Fruit fly (Drosophila melanogaster) whole organism, embryonic: Measurements from ENCODE around the gene b6.

Source experiments
- Antp ChIP-seq: fragments of 200-800 bp; sonication (Bioruptor generic); optimal IDR thresholded peaks from 3 replicates; lab custom pipeline; 2016; ENCODE audit warnings: missing biosample characterization, missing genetic modification characterization
- B-H2 ChIP-seq: fragments of 200-800 bp; sonication (Bioruptor generic); optimal IDR thresholded peaks from 2 replicates; lab custom pipeline; 2018; ENCODE audit warnings: missing biosample characterization, mild to moderate bottlenecking, missing genetic modification characterization
- Blimp-1 ChIP-seq: fragments of 200-800 bp; sonication (Bioruptor generic); optimal IDR thresholded peaks from 3 replicates; lab custom pipeline; 2018; ENCODE audit warnings: missing biosample characterization, missing genetic modification characterization, mild to moderate bottlenecking, moderate library complexity, missing genetic modification reagents
- CG10274 ChIP-seq: fragments of 200-800 bp; sonication (Bioruptor generic); optimal IDR thresholded peaks from 3 replicates; lab custom pipeline; 2017; ENCODE audit warnings: missing biosample characterization, mild to moderate bottlenecking, missing genetic modification characterization
- CG12236 ChIP-seq: fragments of 200-800 bp; sonication (Bioruptor generic); optimal IDR thresholded peaks from 2 replicates; lab custom pipeline; 2016; ENCODE audit warnings: missing biosample characterization, missing genetic modification characterization
- CG12391 ChIP-seq: fragments of 200-800 bp; sonication (Bioruptor generic); optimal IDR thresholded peaks from 3 replicates; lab custom pipeline; 2018; ENCODE audit warnings: missing biosample characterization, mild to moderate bottlenecking, missing genetic modification characterization, moderate library complexity
- CG13624 ChIP-seq: fragments of 200-800 bp; sonication (Bioruptor generic); optimal IDR thresholded peaks from 2 replicates; lab custom pipeline; 2016; ENCODE audit warnings: missing biosample characterization, missing genetic modification characterization
- CG13894 ChIP-seq: fragments of 200-800 bp; sonication (Bioruptor generic); optimal IDR thresholded peaks from 3 replicates; lab custom pipeline; 2018; ENCODE audit warnings: missing biosample characterization, mild to moderate bottlenecking, missing genetic modification characterization, moderate library complexity
- CG14965 ChIP-seq: fragments of 200-800 bp; sonication (Bioruptor generic); optimal IDR thresholded peaks from 2 replicates; lab custom pipeline; 2016; ENCODE audit warnings: missing biosample characterization, missing genetic modification characterization, borderline replicate concordance
- CG1792 ChIP-seq: fragments of 200-800 bp; sonication (Bioruptor generic); optimal IDR thresholded peaks from 2 replicates; lab custom pipeline; 2016; ENCODE audit warnings: missing biosample characterization, missing genetic modification characterization
- CG18011 ChIP-seq: fragments of 200-800 bp; sonication (Bioruptor generic); optimal IDR thresholded peaks from 2 replicates; lab custom pipeline; 2017; ENCODE audit warnings: missing biosample characterization, missing genetic modification characterization, mild to moderate bottlenecking, moderate library complexity, missing genotype
- CG32532 ChIP-seq: fragments of 200-800 bp; sonication (Bioruptor generic); IDR thresholded peaks from 2 replicates; pipeline ENCODE4 v1.3.6; 2022; ENCODE audit warnings: missing biosample characterization, missing genetic modification characterization
- CG3281 ChIP-seq: fragments of 200-800 bp; sonication (Bioruptor generic); optimal IDR thresholded peaks from 3 replicates; lab custom pipeline; 2017; ENCODE audit warnings: missing biosample characterization, mild to moderate bottlenecking, missing genetic modification characterization
- CG3726 ChIP-seq: fragments of 200-800 bp; sonication (Bioruptor generic); IDR thresholded peaks from 3 replicates; pipeline ENCODE4, ENCODE4 v1.3.6; 2022; ENCODE audit warnings: missing biosample characterization, missing genetic modification characterization
- CG43689 ChIP-seq: fragments of 200-800 bp; sonication (Bioruptor generic); IDR thresholded peaks from 2 replicates; pipeline ENCODE4 v1.3.6; 2022; ENCODE audit warnings: missing biosample characterization, missing genetic modification characterization
- CG8359 ChIP-seq: fragments of 200-800 bp; sonication (Bioruptor generic); optimal IDR thresholded peaks from 2 replicates; lab custom pipeline; 2017; ENCODE audit warnings: missing biosample characterization, mild to moderate bottlenecking, missing genetic modification characterization, borderline replicate concordance
- CoRest ChIP-seq: fragments of 200-800 bp; sonication (Bioruptor generic); optimal IDR thresholded peaks from 3 replicates; lab custom pipeline; 2018; ENCODE audit warnings: missing biosample characterization, mild to moderate bottlenecking, missing genetic modification characterization, moderate library complexity
- D ChIP-seq, 2 experiments: fragments of 200-800 bp in 1 of 2; fragments of >200 bp in 1 of 2; sonication (Bioruptor generic) in 1 of 2; optimal IDR thresholded peaks; 2 replicates in 1 of 2; 3 replicates in 1 of 2; lab custom pipeline; 2017; ENCODE audit warnings: mild to moderate bottlenecking in 1 of 2, missing biosample characterization in 1 of 2, missing genetic modification characterization in 1 of 2, missing genetic modification reagents in 1 of 2
- HLH4C ChIP-seq: fragments of 200-800 bp; sonication (Bioruptor generic); IDR thresholded peaks from 3 replicates; pipeline ENCODE4 v1.3.6; 2022; ENCODE audit warnings: missing biosample characterization, missing genetic modification characterization; ENCODE audit not compliant: partially characterized antibody
- Lim3 ChIP-seq: fragments of 200-800 bp; sonication (Bioruptor generic); IDR thresholded peaks from 2 replicates; pipeline ENCODE4 v1.3.6; 2022; ENCODE audit warnings: missing biosample characterization, missing genetic modification characterization
- NC2β ChIP-seq: fragments of 200-800 bp; sonication (Bioruptor generic); optimal IDR thresholded peaks from 2 replicates; lab custom pipeline; 2016; ENCODE audit warnings: missing biosample characterization, missing genetic modification characterization
- NfI ChIP-seq: fragments of 200-800 bp; sonication (Bioruptor generic); optimal IDR thresholded peaks from 3 replicates; lab custom pipeline; 2018; ENCODE audit warnings: missing biosample characterization, mild to moderate bottlenecking, missing genetic modification characterization, moderate library complexity
- Sox100B ChIP-seq: fragments of 200-800 bp; sonication (Bioruptor generic); optimal IDR thresholded peaks from 3 replicates; lab custom pipeline; 2018; ENCODE audit warnings: missing biosample characterization, mild to moderate bottlenecking, missing genetic modification characterization
- Tbp ChIP-seq: fragments of >200 bp; optimal IDR thresholded peaks from 2 replicates; lab custom pipeline; 2018; ENCODE audit warnings: missing biosample characterization, missing genetic modification characterization
- Trl ChIP-seq, 3 experiments: fragments of >200 bp in 2 of 3; fragments of 200-800 bp in 1 of 3; sonication (Bioruptor generic) in 1 of 3; optimal IDR thresholded peaks; 2 replicates in 1 of 3; 3 replicates in 2 of 3; lab custom pipeline; 2016 to 2017; ENCODE audit warnings: missing biosample characterization in 1 of 3, missing genetic modification characterization in 1 of 3
- ap ChIP-seq: fragments of 200-800 bp; sonication (Bioruptor generic); IDR thresholded peaks from 2 replicates; pipeline ENCODE4 v1.3.6; 2022; ENCODE audit warnings: missing biosample characterization, missing genetic modification characterization
- ase ChIP-seq: fragments of 200-800 bp; sonication (Bioruptor generic); IDR thresholded peaks from 3 replicates; pipeline ENCODE4 v1.3.6; 2022; ENCODE audit warnings: missing biosample characterization, missing genetic modification characterization
- caup ChIP-seq: fragments of 200-800 bp; sonication (Bioruptor generic); optimal IDR thresholded peaks from 3 replicates; lab custom pipeline; 2017; ENCODE audit warnings: missing biosample characterization, mild to moderate bottlenecking, missing genetic modification characterization, moderate library complexity; ENCODE audit not compliant: severe bottlenecking
- cg ChIP-seq: fragments of 200-800 bp; sonication (Bioruptor generic); optimal IDR thresholded peaks from 3 replicates; lab custom pipeline; 2019; ENCODE audit warnings: missing biosample characterization, mild to moderate bottlenecking, missing genetic modification characterization, moderate library complexity
- croc ChIP-seq: fragments of 200-800 bp; sonication (Bioruptor generic); conservative IDR thresholded peaks from 3 replicates; pipeline ENCODE4 v1.3.6; 2022; ENCODE audit warnings: missing biosample characterization, missing genetic modification characterization
- ewg ChIP-seq: fragments of 200-800 bp; sonication (Bioruptor generic); optimal IDR thresholded peaks from 3 replicates; lab custom pipeline; 2017; ENCODE audit warnings: mild to moderate bottlenecking, missing biosample characterization, missing genetic modification reagents, missing genetic modification characterization
- eyg ChIP-seq: fragments of 200-800 bp; sonication (Bioruptor generic); optimal IDR thresholded peaks from 3 replicates; lab custom pipeline; 2016; ENCODE audit warnings: missing biosample characterization, missing genetic modification characterization
- fru ChIP-seq: fragments of >200 bp; optimal IDR thresholded peaks from 2 replicates; lab custom pipeline; 2017
- gt ChIP-seq: fragments of 200-800 bp; sonication (Bioruptor generic); IDR thresholded peaks from 2 replicates; pipeline ENCODE4 v1.3.6; 2022; ENCODE audit warnings: missing biosample characterization, missing genetic modification characterization
- kay ChIP-seq: fragments of 200-800 bp; sonication (Bioruptor generic); optimal IDR thresholded peaks from 2 replicates; lab custom pipeline; 2016; ENCODE audit warnings: missing biosample characterization, missing genetic modification characterization
- lov ChIP-seq, 2 experiments: fragments of 200-800 bp in 1 of 2; fragments of >200 bp in 1 of 2; sonication (Bioruptor generic) in 1 of 2; IDR thresholded peaks in 1 of 2; optimal IDR thresholded peaks in 1 of 2; 2 replicates in 1 of 2; 3 replicates in 1 of 2; pipeline versions ENCODE4 v1.3.6 to Lab custom; 2017 to 2022; ENCODE audit warnings: missing biosample characterization in 1 of 2, missing genetic modification characterization in 1 of 2
- nerfin-1 ChIP-seq: fragments of 200-800 bp; sonication (Bioruptor generic); optimal IDR thresholded peaks from 3 replicates; lab custom pipeline; 2019; ENCODE audit warnings: missing biosample characterization, mild to moderate bottlenecking, missing genetic modification characterization, moderate library complexity
- nom ChIP-seq: fragments of 200-800 bp; sonication (Bioruptor generic); optimal IDR thresholded peaks from 2 replicates; lab custom pipeline; 2017; ENCODE audit warnings: missing biosample characterization, missing genetic modification characterization, mild to moderate bottlenecking, moderate library complexity, missing genetic modification reagents
- otp ChIP-seq: fragments of 200-800 bp; sonication (Bioruptor generic); IDR thresholded peaks from 3 replicates; pipeline ENCODE4, ENCODE4 v1.3.6; 2022; ENCODE audit warnings: missing biosample characterization, missing genetic modification characterization
- pan ChIP-seq, 4 experiments: fragments of >200 bp in 3 of 4; fragments of 200-800 bp in 1 of 4; sonication (Bioruptor generic) in 1 of 4; optimal IDR thresholded peaks in 3 of 4; IDR thresholded peaks in 1 of 4; 2 replicates each; pipeline versions ENCODE4 v1.3.6 to Lab custom; 2017 to 2022; ENCODE audit warnings: missing biosample characterization in 2 of 4, missing genetic modification characterization in 2 of 4, mixed read lengths in 1 of 4
- pfk ChIP-seq: fragments of 200-800 bp; sonication (Bioruptor generic); optimal IDR thresholded peaks from 2 replicates; lab custom pipeline; 2018; ENCODE audit warnings: missing biosample characterization, mild to moderate bottlenecking, missing genetic modification characterization, moderate library complexity
- pho ChIP-seq: fragments of 200-800 bp; sonication (Bioruptor generic); optimal IDR thresholded peaks from 2 replicates; lab custom pipeline; 2016; ENCODE audit warnings: missing biosample characterization, missing genetic modification characterization
- salm ChIP-seq: fragments of 200-800 bp; sonication (Bioruptor generic); optimal IDR thresholded peaks from 2 replicates; lab custom pipeline; 2018; ENCODE audit warnings: missing biosample characterization, mild to moderate bottlenecking, missing genetic modification characterization
- trem ChIP-seq: fragments of 200-800 bp; optimal IDR thresholded peaks from 3 replicates; lab custom pipeline; 2019; ENCODE audit warnings: missing biosample characterization, mild to moderate bottlenecking, missing genetic modification characterization, moderate library complexity
- trh ChIP-seq: fragments of 200-800 bp; sonication (Bioruptor generic); optimal IDR thresholded peaks from 2 replicates; lab custom pipeline; 2016; ENCODE audit warnings: missing biosample characterization, missing genetic modification characterization
- twi ChIP-seq: fragments of 200-800 bp; optimal IDR thresholded peaks from 2 replicates; lab custom pipeline; 2019; ENCODE audit warnings: missing biosample characterization, mild to moderate bottlenecking, missing genetic modification characterization, moderate library complexity
- unpg ChIP-seq: fragments of 200-800 bp; sonication (Bioruptor generic); optimal IDR thresholded peaks from 3 replicates; lab custom pipeline; 2018; ENCODE audit warnings: missing biosample characterization, mild to moderate bottlenecking, missing genetic modification characterization, moderate library complexity
- vvl ChIP-seq: fragments of 200-800 bp; sonication (Bioruptor generic); IDR thresholded peaks from 2 replicates; pipeline ENCODE4 v1.3.6; 2022; ENCODE audit warnings: missing biosample characterization, missing genetic modification characterization

Gene b6

dm6 chrX:1669214-1669613 is 17.2 kb upstream of the b6 start, which contains the start of the genes CG3740 and hfw (continued):
- TF ChIP-seq CG3726 (GFP tag; lab: Robert Waterston, UW): no peak
- peak; percentile 15 for TF ChIP-seq CG13624 (GFP tag; lab: Kevin White, UChicago)
- peak; percentile 50 for TF ChIP-seq caup (GFP tag; lab: Kevin White, UChicago)
- TF ChIP-seq ewg (GFP tag; lab: Kevin White, UChicago): peak; percentile 67
- TF ChIP-seq Lim3 (GFP tag; lab: Robert Waterston, UW): no peak
- TF ChIP-seq Sox100B (GFP tag; lab: Kevin White, UChicago): no peak
- no peak for TF ChIP-seq pan (optimal IDR thresholded peaks at IDR 0.05; lab: Kevin White, UChicago)
- peak in 1 of 2 experiments; percentile 72 for TF ChIP-seq pan (GFP tag; optimal IDR thresholded peaks at IDR 0.05 in 1 of 2, IDR thresholded peaks at IDR 0.05 in 1 of 2)
- no peak for TF ChIP-seq NC2β
- peak; percentile 94 for TF ChIP-seq HLH4C (GFP tag; lab: Robert Waterston, UW)
- peak; percentile 23 for TF ChIP-seq pho (GFP tag; lab: Kevin White, UChicago)
- peak; percentile 61; the same call in 1 of the 3 replicates for TF ChIP-seq ase (GFP tag; lab: Robert Waterston, UW)
- TF ChIP-seq CoRest (tag; lab: Kevin White, UChicago): peak; percentile 78
- peak; percentile 74 for TF ChIP-seq trem (tag; lab: Kevin White, UChicago)
- peak; percentile 81 for TF ChIP-seq vvl (GFP tag; lab: Robert Waterston, UW)
- TF ChIP-seq eyg: no peak
- TF ChIP-seq lov (optimal IDR thresholded peaks at IDR 0.05; lab: Kevin White, UChicago): no peak
- TF ChIP-seq lov (GFP tag; IDR thresholded peaks at IDR 0.05; lab: Robert Waterston, UW): no peak
- TF ChIP-seq CG10274: no peak
- TF ChIP-seq Trl (optimal IDR thresholded peaks at IDR 0.05; lab: Kevin White, UChicago): no peak
- no peak for TF ChIP-seq Trl (GFP tag; optimal IDR thresholded peaks at IDR 0.05; lab: Kevin White, UChicago)
- TF ChIP-seq cg: no peak
- peak; percentile 44; the same call in 1 of the 2 replicates for TF ChIP-seq ap (GFP tag; lab: Robert Waterston, UW)
- TF ChIP-seq CG32532 (GFP tag; lab: Robert Waterston, UW): peak; percentile 82
- TF ChIP-seq CG43689 (GFP tag; lab: Robert Waterston, UW): no peak
- peak; percentile 75 for TF ChIP-seq unpg
- no peak for TF ChIP-seq CG14965 (GFP tag; lab: Kevin White, UChicago)
- TF ChIP-seq Tbp: no peak
- TF ChIP-seq twi (tag; lab: Kevin White, UChicago): peak; percentile 62
- no peak for TF ChIP-seq Antp (GFP tag; lab: Kevin White, UChicago)
- TF ChIP-seq D (optimal IDR thresholded peaks at IDR 0.05; lab: Kevin White, UChicago): no peak
- no peak for TF ChIP-seq D (GFP tag; optimal IDR thresholded peaks at IDR 0.05; lab: Kevin White, UChicago)
- peak; percentile 82 for TF ChIP-seq CG12391
- peak; percentile 50; the same call in 2 of the 3 replicates for TF ChIP-seq croc (GFP tag; lab: Robert Waterston, UW)
- no peak for TF ChIP-seq CG1792
- peak; percentile 50 for TF ChIP-seq CG3281 (GFP tag; lab: Kevin White, UChicago)
- no peak for TF ChIP-seq Blimp-1
- no peak for TF ChIP-seq nom (GFP tag; lab: Kevin White, UChicago)
- TF ChIP-seq kay: peak; percentile 34
- TF ChIP-seq NfI (GFP tag; lab: Kevin White, UChicago): peak; percentile 68
- peak; percentile 3 for TF ChIP-seq nerfin-1 (tag; lab: Kevin White, UChicago)
- TF ChIP-seq trh (GFP tag; lab: Kevin White, UChicago): peak; percentile 29
- no peak for TF ChIP-seq gt (GFP tag; lab: Robert Waterston, UW)
- peak; percentile 47 for TF ChIP-seq B-H2
- TF ChIP-seq fru: no peak
- TF ChIP-seq CG12236 (GFP tag; lab: Kevin White, UChicago): no peak
- no peak for TF ChIP-seq pfk (GFP tag; lab: Kevin White, UChicago)
- 0 out of 3 replicates have a peak, but pooled peaks have one; percentile 24 for TF ChIP-seq otp (GFP tag; lab: Robert Waterston, UW)
- peak; percentile 25 for TF ChIP-seq CG13894 (tag; lab: Kevin White, UChicago)
- no peak for TF ChIP-seq CG8359 (GFP tag; lab: Kevin White, UChicago)
- TF ChIP-seq CG18011: peak; percentile 40
- peak; percentile 4 for TF ChIP-seq salm
